Worm (Caenorhabditis elegans) whole organism, L3 larva: Measurements from ENCODE around the gene ect-2.

Experiments
- daf-12 ChIP-seq: fragments of 150-350 bp; optimal IDR thresholded peaks from 2 replicates; lab custom pipeline; 2014; ENCODE audit warnings: missing biosample characterization, missing genetic modification reagents, missing genetic modification characterization
- egl-27 ChIP-seq: sonication (generic microtip); optimal IDR thresholded peaks from 4 replicates; lab custom pipeline; 2017; ENCODE audit warnings: missing biosample characterization, missing genetic modification reagents, missing genetic modification characterization
- elt-3 ChIP-seq, 3 experiments: fragments of 150-350 bp in 1 of 3; sonication (generic microtip) in 2 of 3; optimal IDR thresholded peaks; 2 replicates in 2 of 3; 4 replicates in 1 of 3; lab custom pipeline; 2014 to 2017; ENCODE audit warnings: missing biosample characterization in 3 of 3, missing genetic modification characterization in 3 of 3
- fkh-2 ChIP-seq: fragments of 150-350 bp; optimal IDR thresholded peaks from 2 replicates; lab custom pipeline; 2014; ENCODE audit warnings: missing biosample characterization, missing genetic modification reagents, missing genetic modification characterization
- fos-1 ChIP-seq: fragments of 150-350 bp; optimal IDR thresholded peaks from 2 replicates; lab custom pipeline; 2014; ENCODE audit warnings: missing biosample characterization, missing genetic modification characterization
- nfya-1 ChIP-seq: sonication (generic microtip); optimal IDR thresholded peaks from 2 replicates; lab custom pipeline; 2017; ENCODE audit warnings: missing genetic modification characterization, mild to moderate bottlenecking, missing compliant biosample characterization, antibody characterized with exemption, moderate library complexity; ENCODE audit not compliant: insufficient read depth
- nhr-12 ChIP-seq: fragments of 150-350 bp; optimal IDR thresholded peaks from 2 replicates; lab custom pipeline; 2014; ENCODE audit warnings: missing biosample characterization, missing genetic modification characterization
- nhr-237 ChIP-seq: fragments of 150-350 bp; optimal IDR thresholded peaks from 2 replicates; lab custom pipeline; 2014; ENCODE audit warnings: missing biosample characterization, missing genetic modification characterization
- pqm-1 ChIP-seq: fragments of 150-350 bp; optimal IDR thresholded peaks from 2 replicates; lab custom pipeline; 2017; ENCODE audit warnings: missing biosample characterization, missing genetic modification characterization, inconsistent platforms
- tbx-2 ChIP-seq: sonication (generic microtip); optimal IDR thresholded peaks from 2 replicates; lab custom pipeline; 2016; ENCODE audit warnings: mild to moderate bottlenecking, missing genetic modification characterization, missing compliant biosample characterization

ce11 chrII:10800209-10800608 lies 16.4 kb upstream of the ect-2 start:
- TF ChIP-seq pqm-1 (tag; lab: Kevin White, UChicago) (no peak), elt-3 (tag; optimal IDR thresholded peaks at IDR 0.05; lab: Kevin White, UChicago) (no peak), nfya-1 (peak; percentile 4), nhr-12 (no peak), tbx-2 (tag; lab: Kevin White, UChicago) (no peak), egl-27 (tag; lab: Kevin White, UChicago) (no peak), daf-12 (no peak), nhr-237 (tag; lab: Kevin White, UChicago) (no peak), fos-1 (no peak), fkh-2 (tag; lab: Kevin White, UChicago) (no peak)
